Worm (Caenorhabditis elegans) whole organism, L1 larva: ENCODE results near the gene C27D9.2.
A peak's percentile ranks its signal among the peaks of the same experiment; 100 is the strongest.

Experiments
- C04F5.9 ChIP-seq: sonication (generic microtip); optimal IDR thresholded peaks from 2 replicates; lab custom pipeline; 2016; ENCODE audit warnings: missing genetic modification characterization, missing compliant biosample characterization
- C16A3.4 ChIP-seq: fragments of 150-350 bp; optimal IDR thresholded peaks from 2 replicates; lab custom pipeline; 2014; ENCODE audit warnings: missing biosample characterization, missing genetic modification characterization
- C34B4.2 ChIP-seq: sonication (generic microtip); optimal IDR thresholded peaks from 2 replicates; lab custom pipeline; 2017; ENCODE audit warnings: mild to moderate bottlenecking, missing genetic modification characterization, missing compliant biosample characterization
- F16B12.6 ChIP-seq: fragments of 150-350 bp; optimal IDR thresholded peaks from 2 replicates; lab custom pipeline; 2014; ENCODE audit warnings: missing biosample characterization, missing genetic modification characterization
- aly-2 ChIP-seq: fragments of 150-350 bp; optimal IDR thresholded peaks from 2 replicates; lab custom pipeline; 2014; ENCODE audit warnings: missing biosample characterization, missing genetic modification characterization
- ama-1 ChIP-seq: fragments of 150-350 bp; optimal IDR thresholded peaks from 2 replicates; lab custom pipeline; 2014
- ceh-63 ChIP-seq: fragments of 200-800 bp; sonication (Bioruptor generic); optimal IDR thresholded peaks from 2 replicates; lab custom pipeline; 2018; ENCODE audit warnings: mild to moderate bottlenecking, missing genetic modification characterization, missing compliant biosample characterization
- ceh-8 ChIP-seq: fragments of 200-800 bp; sonication (Bioruptor generic); optimal IDR thresholded peaks from 2 replicates; lab custom pipeline; 2018; ENCODE audit warnings: mild to moderate bottlenecking, missing genetic modification characterization, moderate library complexity, missing compliant biosample characterization
- ceh-88 ChIP-seq: fragments of 200-800 bp; sonication (Bioruptor generic); IDR thresholded peaks from 2 replicates; pipeline ENCODE4 v1.3.6; 2022; ENCODE audit warnings: missing genetic modification characterization, missing compliant biosample characterization
- ces-1 ChIP-seq: fragments of 150-350 bp; optimal IDR thresholded peaks from 2 replicates; lab custom pipeline; 2014; ENCODE audit warnings: missing biosample characterization, missing genetic modification reagents, missing genetic modification characterization
- dsc-1 ChIP-seq: sonication (generic microtip); optimal IDR thresholded peaks from 2 replicates; lab custom pipeline; 2016; ENCODE audit warnings: mild to moderate bottlenecking, missing genetic modification characterization, missing compliant biosample characterization
- efl-3 ChIP-seq: fragments of 200-800 bp; sonication (Bioruptor generic); optimal IDR thresholded peaks from 2 replicates; lab custom pipeline; 2018; ENCODE audit warnings: mild to moderate bottlenecking, missing genetic modification characterization, missing compliant biosample characterization
- elt-2 ChIP-seq: sonication (generic microtip); optimal IDR thresholded peaks from 2 replicates; lab custom pipeline; 2016; ENCODE audit warnings: missing genetic modification characterization, mild to moderate bottlenecking, inconsistent platforms, missing compliant biosample characterization, missing genetic modification reagents
- fkh-10 ChIP-seq: sonication (generic microtip); optimal IDR thresholded peaks from 2 replicates; lab custom pipeline; 2017; ENCODE audit warnings: missing biosample characterization, missing genetic modification reagents, missing genetic modification characterization
- hlh-17 ChIP-seq: fragments of 200-800 bp; sonication (Bioruptor generic); optimal IDR thresholded peaks from 2 replicates; lab custom pipeline; 2018; ENCODE audit warnings: missing genetic modification characterization, mild to moderate bottlenecking, missing compliant biosample characterization, moderate library complexity, borderline replicate concordance
- hlh-4 ChIP-seq: sonication (generic microtip); optimal IDR thresholded peaks from 2 replicates; lab custom pipeline; 2016; ENCODE audit warnings: mild to moderate bottlenecking, missing genetic modification characterization, missing compliant biosample characterization
- isw-1 ChIP-seq: fragments of 200-800 bp; sonication (Bioruptor generic); IDR thresholded peaks from 2 replicates; pipeline ENCODE4 v1.3.6; 2022; ENCODE audit warnings: missing genetic modification characterization, missing compliant biosample characterization
- jun-1 ChIP-seq: fragments of 150-350 bp; optimal IDR thresholded peaks from 2 replicates; lab custom pipeline; 2014; ENCODE audit warnings: missing biosample characterization, missing genetic modification reagents, missing genetic modification characterization
- lin-13 ChIP-seq: fragments of 150-350 bp; optimal IDR thresholded peaks from 2 replicates; lab custom pipeline; 2014; ENCODE audit warnings: missing biosample characterization, missing genetic modification reagents, missing genetic modification characterization
- lir-3 ChIP-seq: sonication (generic microtip); optimal IDR thresholded peaks from 2 replicates; lab custom pipeline; 2016; ENCODE audit warnings: mild to moderate bottlenecking, missing genetic modification characterization, moderate library complexity, missing compliant biosample characterization; ENCODE audit not compliant: poor library complexity
- mab-9 ChIP-seq: fragments of 200-800 bp; sonication (Bioruptor generic); IDR thresholded peaks from 2 replicates; pipeline ENCODE4 v1.3.6; 2022; ENCODE audit warnings: missing genetic modification reagents, missing genetic modification characterization, missing compliant biosample characterization
- mep-1 ChIP-seq: fragments of 150-350 bp; optimal IDR thresholded peaks from 2 replicates; lab custom pipeline; 2014; ENCODE audit warnings: missing biosample characterization, missing genetic modification characterization
- nhr-12 ChIP-seq: sonication (generic microtip); optimal IDR thresholded peaks from 2 replicates; lab custom pipeline; 2017; ENCODE audit warnings: missing biosample characterization, missing genetic modification characterization
- nhr-19 ChIP-seq: fragments of 200-800 bp; sonication (Bioruptor generic); conservative IDR thresholded peaks from 2 replicates; pipeline ENCODE4 v1.3.6; 2022; ENCODE audit warnings: missing genetic modification characterization, missing compliant biosample characterization
- nhr-237 ChIP-seq: fragments of 150-350 bp; optimal IDR thresholded peaks from 2 replicates; lab custom pipeline; 2014; ENCODE audit warnings: missing biosample characterization, missing genetic modification characterization
- nhr-28 ChIP-seq: fragments of 150-350 bp; optimal IDR thresholded peaks from 2 replicates; lab custom pipeline; 2014; ENCODE audit warnings: missing biosample characterization, missing genetic modification characterization
- nhr-47 ChIP-seq: sonication (generic microtip); optimal IDR thresholded peaks from 2 replicates; lab custom pipeline; 2016; ENCODE audit warnings: mild to moderate bottlenecking, missing genetic modification characterization, moderate library complexity, missing compliant biosample characterization
- nhr-77 ChIP-seq: fragments of 150-350 bp; optimal IDR thresholded peaks from 2 replicates; lab custom pipeline; 2014; ENCODE audit warnings: missing biosample characterization, missing genetic modification characterization
- nhr-84 ChIP-seq: sonication (generic microtip); optimal IDR thresholded peaks from 2 replicates; lab custom pipeline; 2017; ENCODE audit warnings: missing biosample characterization, missing genetic modification characterization
- nhr-85 ChIP-seq: sonication (generic microtip); peaks from one replicate; lab custom pipeline; 2016; ENCODE audit warnings: missing genetic modification characterization, inconsistent platforms, missing compliant biosample characterization
- pag-3 ChIP-seq: sonication (generic microtip); optimal IDR thresholded peaks from 2 replicates; lab custom pipeline; 2017; ENCODE audit warnings: missing genetic modification characterization, mild to moderate bottlenecking, missing compliant biosample characterization, antibody characterized with exemption, borderline replicate concordance; ENCODE audit not compliant: insufficient read depth
- pax-3 ChIP-seq: fragments of 200-800 bp; sonication (Bioruptor generic); optimal IDR thresholded peaks from 2 replicates; lab custom pipeline; 2018; ENCODE audit warnings: mild to moderate bottlenecking, missing genetic modification characterization, moderate library complexity, missing compliant biosample characterization
- rnt-1 ChIP-seq: sonication (generic microtip); optimal IDR thresholded peaks from 2 replicates; lab custom pipeline; 2016; ENCODE audit warnings: mild to moderate bottlenecking, missing genetic modification characterization, moderate library complexity, missing compliant biosample characterization
- snpc-4 ChIP-seq: fragments of 150-350 bp; optimal IDR thresholded peaks from 2 replicates; lab custom pipeline; 2014; ENCODE audit warnings: missing biosample characterization, missing genetic modification characterization
- sup-37 ChIP-seq: fragments of 200-800 bp; sonication (Bioruptor generic); optimal IDR thresholded peaks from 2 replicates; lab custom pipeline; 2018; ENCODE audit warnings: mild to moderate bottlenecking, missing genetic modification characterization, missing compliant biosample characterization
- swsn-7 ChIP-seq: sonication (generic microtip); optimal IDR thresholded peaks from 2 replicates; lab custom pipeline; 2016; ENCODE audit warnings: missing genetic modification characterization, missing compliant biosample characterization
- tlp-1 ChIP-seq: fragments of 150-350 bp; optimal IDR thresholded peaks from 2 replicates; lab custom pipeline; 2014; ENCODE audit warnings: missing biosample characterization, missing genetic modification characterization
- unc-62 ChIP-seq: fragments of 150-350 bp; optimal IDR thresholded peaks from 2 replicates; lab custom pipeline; 2014; ENCODE audit warnings: missing biosample characterization, missing genetic modification reagents, missing genetic modification characterization
- unc-86 ChIP-seq: sonication (generic microtip); optimal IDR thresholded peaks from 2 replicates; lab custom pipeline; 2016; ENCODE audit warnings: missing genetic modification characterization, missing compliant biosample characterization
- vab-15 ChIP-seq: sonication (generic microtip); optimal IDR thresholded peaks from 2 replicates; lab custom pipeline; 2017; ENCODE audit warnings: missing genotype, mild to moderate bottlenecking, missing genetic modification characterization, missing compliant biosample characterization
- xbp-1 ChIP-seq: sonication (generic microtip); optimal IDR thresholded peaks from 2 replicates; lab custom pipeline; 2016; ENCODE audit warnings: missing genetic modification characterization, missing compliant biosample characterization
- zag-1 ChIP-seq: fragments of 150-350 bp; optimal IDR thresholded peaks from 2 replicates; lab custom pipeline; 2014; ENCODE audit warnings: missing biosample characterization, missing genetic modification characterization
- zip-4 ChIP-seq: fragments of 200-800 bp; sonication (Bioruptor generic); optimal IDR thresholded peaks from 2 replicates; lab custom pipeline; 2018; ENCODE audit warnings: mild to moderate bottlenecking, missing genetic modification characterization, moderate library complexity, missing compliant biosample characterization
- ztf-11 ChIP-seq, 2 experiments: sonication (generic microtip); optimal IDR thresholded peaks; 2 replicates each; lab custom pipeline; 2016 to 2017; ENCODE audit warnings: missing genetic modification characterization in 2 of 2, missing biosample characterization in 1 of 2, missing compliant biosample characterization in 1 of 2

C27D9.2 gene

DNA sequence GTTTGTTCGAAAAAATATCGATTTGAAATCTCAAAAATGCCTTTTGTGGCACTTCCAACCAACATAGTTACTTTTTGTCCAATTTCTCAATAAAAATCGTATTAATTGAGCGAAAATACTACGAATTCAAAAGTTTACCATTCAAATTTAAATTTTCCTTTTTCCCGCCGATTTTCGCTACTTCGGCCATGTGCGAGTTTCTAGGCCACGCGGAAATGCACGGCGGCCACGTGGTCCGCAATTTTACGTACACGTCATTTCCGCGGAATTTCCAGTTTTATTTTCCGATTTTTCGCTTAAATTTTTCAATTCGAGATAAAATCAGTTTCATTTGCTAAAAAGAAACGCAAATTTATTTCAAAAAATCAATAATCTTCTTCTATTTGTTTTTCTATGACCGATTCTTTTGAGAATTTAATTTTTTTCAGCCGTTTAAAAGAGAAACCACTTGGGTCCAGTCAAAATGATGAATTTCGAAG is 16.6 kb downstream of the C27D9.2 start, which contains the start of gene eas-1 (continued):
- peak; percentile 98 for TF ChIP-seq rnt-1
- TF ChIP-seq ztf-11 (tag; optimal IDR thresholded peaks at IDR 0.05; lab: Kevin White, UChicago): peak in 1 of 2 experiments; percentile 88
- no peak for TF ChIP-seq ceh-63 (GFP tag; lab: Kevin White, UChicago)
- TF ChIP-seq nhr-77: no peak
- peak; percentile 79 for TF ChIP-seq swsn-7 (tag; lab: Kevin White, UChicago)
- TF ChIP-seq snpc-4 (tag; lab: Kevin White, UChicago): peak; percentile 67
- peak; percentile 88 for TF ChIP-seq nhr-85
- peak; percentile 82 for TF ChIP-seq mep-1 (tag; lab: Kevin White, UChicago)
- peak; percentile 57; the same call in 1 of the 2 replicates for TF ChIP-seq ceh-88 (GFP tag; lab: Robert Waterston, UW)
- TF ChIP-seq mab-9: peak; percentile 69
- TF ChIP-seq C04F5.9 (tag; lab: Kevin White, UChicago): peak; percentile 78
- TF ChIP-seq nhr-12 (tag; lab: Kevin White, UChicago): no peak
- TF ChIP-seq nhr-19 (GFP tag; lab: Robert Waterston, UW): peak; percentile 82
- TF ChIP-seq xbp-1 (tag; lab: Kevin White, UChicago): peak; percentile 97
- TF ChIP-seq elt-2: peak; percentile 91
- TF ChIP-seq zag-1 (tag; lab: Kevin White, UChicago): no peak
- peak; percentile 29 for TF ChIP-seq efl-3 (GFP tag; lab: Kevin White, UChicago)
- peak; percentile 86 for TF ChIP-seq dsc-1 (tag; lab: Kevin White, UChicago)
- no peak for TF ChIP-seq nhr-28
- no peak for TF ChIP-seq aly-2
- TF ChIP-seq zip-4 (GFP tag; lab: Kevin White, UChicago): peak; percentile 10
- no peak for TF ChIP-seq hlh-4 (tag; lab: Kevin White, UChicago)
- TF ChIP-seq unc-62 (GFP tag; lab: Kevin White, UChicago): no peak
- TF ChIP-seq nhr-47 (tag; lab: Kevin White, UChicago): peak; percentile 92
- TF ChIP-seq vab-15 (tag; lab: Kevin White, UChicago): peak; percentile 57
- no peak for TF ChIP-seq nhr-84 (tag; lab: Kevin White, UChicago)
- no peak for TF ChIP-seq hlh-17 (GFP tag; lab: Kevin White, UChicago)
- TF ChIP-seq ceh-8 (GFP tag; lab: Kevin White, UChicago): peak; percentile 63
- peak; percentile 71 for TF ChIP-seq C16A3.4
- TF ChIP-seq nhr-237 (tag; lab: Kevin White, UChicago): peak; percentile 26
- TF ChIP-seq pax-3 (tag; lab: Kevin White, UChicago): peak; percentile 87
- TF ChIP-seq fkh-10 (GFP tag; lab: Kevin White, UChicago): peak; percentile 25
- peak; percentile 81 for TF ChIP-seq isw-1 (GFP tag; lab: Robert Waterston, UW)
- TF ChIP-seq tlp-1 (tag; lab: Kevin White, UChicago): no peak
- peak; percentile 37 for TF ChIP-seq lin-13
- peak; percentile 95 for TF ChIP-seq lir-3 (tag; lab: Kevin White, UChicago)
- TF ChIP-seq unc-86 (tag; lab: Kevin White, UChicago): peak; percentile 75
- TF ChIP-seq jun-1: peak; percentile 73
- TF ChIP-seq ces-1 (GFP tag; lab: Kevin White, UChicago): no peak
- TF ChIP-seq C34B4.2: no peak
- TF ChIP-seq pag-3 (tag; lab: Kevin White, UChicago): no peak
- TF ChIP-seq sup-37 (GFP tag; lab: Kevin White, UChicago): no peak

DNA sequence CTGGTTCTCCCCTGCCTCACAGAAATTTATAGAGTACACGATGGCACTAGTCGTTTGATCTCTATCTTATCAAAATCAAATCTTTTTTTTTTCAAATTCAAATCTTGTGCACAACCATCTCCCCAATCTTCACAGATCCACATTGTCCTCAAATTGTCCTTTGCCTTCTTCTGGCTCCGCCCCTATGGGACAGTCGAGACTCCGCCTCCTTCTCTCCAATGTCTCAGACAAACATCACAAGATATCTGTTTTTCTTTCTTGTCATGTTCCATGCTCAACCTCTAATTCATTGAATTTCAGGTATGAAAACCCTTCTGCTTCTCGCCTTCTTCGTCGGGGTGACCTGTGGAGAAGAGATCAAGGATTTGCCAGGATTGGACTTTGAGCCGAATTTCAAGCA is 19.3 kb downstream of the C27D9.2 start, which contains the start of gene ctsa-1.1:
ctsa-1.1 (plus strand) TSS at position 301 of the 400 bp plus-strand sequence.
- TF ChIP-seq mab-9: no peak
- TF ChIP-seq ama-1 (lab: Kevin White, UChicago): no peak
- no peak for TF ChIP-seq F16B12.6 (tag; lab: Kevin White, UChicago)
- peak; percentile 8 for TF ChIP-seq rnt-1
